Worm (Caenorhabditis elegans): Measurements from ENCODE around the gene pfd-1.

DNA sequence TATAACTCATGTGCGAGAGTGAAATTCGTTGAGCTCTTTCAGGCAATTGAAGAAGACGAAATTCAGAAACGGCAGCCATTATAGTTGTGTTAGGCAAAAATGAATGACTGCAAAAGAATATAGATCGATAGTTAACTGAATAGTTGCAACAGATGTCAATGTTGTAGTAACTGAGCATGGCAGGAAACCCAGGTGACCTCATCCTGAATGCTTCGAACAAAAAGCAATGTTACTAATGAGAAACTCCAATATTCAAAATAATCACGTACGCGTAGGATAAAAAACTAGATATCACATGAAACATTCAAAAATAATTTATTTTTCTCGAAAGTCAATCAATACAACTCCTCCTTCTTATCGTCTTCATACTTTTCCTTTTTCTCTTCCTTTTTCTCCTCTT is 12.5 kb downstream of the pfd-1 start, which contains the start of gene fbxb-9:
- no peak for TF ChIP-seq lin-13 (GFP tag; optimal IDR thresholded peaks at IDR 0.05)
- TF ChIP-seq unc-62 (GFP tag; optimal IDR thresholded peaks at IDR 0.05 in 1 of 2) = no peak
- TF ChIP-seq unc-62 (tag; optimal IDR thresholded peaks at IDR 0.05) = no peak
- TF ChIP-seq nhr-41 (GFP tag; IDR thresholded peaks at IDR 0.05) = no peak
- no peak for TF ChIP-seq spr-3 (GFP tag; optimal IDR thresholded peaks at IDR 0.05)
- no peak for TF ChIP-seq zag-1 (tag; optimal IDR thresholded peaks at IDR 0.05)

Data from whole organism, L4 larva.